Worm (Caenorhabditis elegans) whole organism, L3 larva: Measurements from ENCODE around the gene F58B4.5.

Experiments
- aly-2 ChIP-seq: fragments of 150-350 bp; optimal IDR thresholded peaks from 2 replicates; lab custom pipeline; 2014; ENCODE audit warnings: missing biosample characterization, missing genetic modification characterization
- unc-62 ChIP-seq: fragments of 150-350 bp; sonication (generic microtip); optimal IDR thresholded peaks from 4 replicates; lab custom pipeline; 2014; ENCODE audit warnings: missing biosample characterization, missing genetic modification reagents, missing genetic modification characterization

DNA sequence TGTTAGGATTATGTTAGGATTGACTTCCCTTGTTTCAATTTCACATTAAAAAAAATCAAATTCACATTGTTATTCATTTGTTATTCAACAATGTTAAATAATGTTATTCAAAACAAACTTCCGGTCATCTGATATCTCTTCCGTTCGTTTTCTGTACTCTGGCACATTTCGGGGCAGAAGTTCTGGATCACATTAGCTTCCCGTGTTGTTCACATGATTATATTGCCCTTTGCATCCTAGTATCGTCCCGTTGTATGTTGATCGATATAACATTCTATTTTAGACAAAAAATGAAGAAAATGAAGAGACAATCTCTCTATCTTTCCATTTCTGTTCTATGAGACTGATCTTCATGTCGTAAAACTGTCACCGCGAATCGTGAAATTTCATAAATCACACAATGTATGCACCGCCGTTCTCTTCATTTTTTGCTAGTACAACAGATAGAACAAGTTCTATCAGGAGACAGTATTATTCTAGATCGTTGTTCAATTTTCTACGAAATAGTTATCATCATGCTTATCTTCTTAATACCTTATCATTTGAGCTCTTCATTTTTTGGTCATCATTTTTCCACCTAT lies 7.6 kb downstream of the F58B4.5 start:
- TF ChIP-seq aly-2 (no peak), unc-62 (GFP tag; lab: Kevin White, UChicago) (no peak)
